Fruit fly (Drosophila melanogaster): ENCODE data around the gene CG5938.

CG5938 gene

dm6 chr3R:27282286-27282685, 7.7 kb downstream of the CG5938 start, which contains the start of gene mrt (continued):
- peak; percentile 53 for TF ChIP-seq acj6 (GFP tag; optimal IDR thresholded peaks at IDR 0.05)
- TF ChIP-seq Gug (GFP tag; IDR thresholded peaks at IDR 0.05), result peak; percentile 36; the same call in 1 of the 2 replicates
- no peak for TF ChIP-seq Hr38 (GFP tag; optimal IDR thresholded peaks at IDR 0.05)
- TF ChIP-seq Hr4 (GFP tag; optimal IDR thresholded peaks at IDR 0.05), result peak; percentile 72
- TF ChIP-seq eg (GFP tag; IDR thresholded peaks at IDR 0.05), result peak; percentile 66; the same call in 2 of the 3 replicates
- TF ChIP-seq CG11762 (GFP tag; optimal IDR thresholded peaks at IDR 0.05; ENCODE audit: insufficient read depth), result peak; percentile 44
- TF ChIP-seq CG6163 (GFP tag; IDR thresholded peaks at IDR 0.05), result 0 out of 3 replicates have a peak, but pooled peaks have one; percentile 50
- peak; percentile 67 for TF ChIP-seq CG31627 (GFP tag; optimal IDR thresholded peaks at IDR 0.05)
- peak; percentile 54 for TF ChIP-seq Smox (GFP tag; optimal IDR thresholded peaks at IDR 0.05)
- TF ChIP-seq lz (GFP tag; optimal IDR thresholded peaks at IDR 0.05), result peak; percentile 52
- TF ChIP-seq Hr39 (GFP tag; optimal IDR thresholded peaks at IDR 0.05), result peak; percentile 65
- TF ChIP-seq vri (GFP tag; optimal IDR thresholded peaks at IDR 0.05), result peak; percentile 31
- peak; percentile 60 for TF ChIP-seq CG10669 (GFP tag; optimal IDR thresholded peaks at IDR 0.05)
- peak; percentile 48 for TF ChIP-seq Sox15 (GFP tag; optimal IDR thresholded peaks at IDR 0.05)
- TF ChIP-seq CG11294 (GFP tag; IDR thresholded peaks at IDR 0.05), result peak; percentile 26; the same call in 1 of the 2 replicates
- TF ChIP-seq CG9139 (GFP tag; optimal IDR thresholded peaks at IDR 0.05), result peak; percentile 32
- peak; percentile 66 for TF ChIP-seq esn (GFP tag; optimal IDR thresholded peaks at IDR 0.05)
- peak; percentile 40 for TF ChIP-seq CG3919 (GFP tag; optimal IDR thresholded peaks at IDR 0.05)
- TF ChIP-seq CG34406 (GFP tag; optimal IDR thresholded peaks at IDR 0.05), result peak; percentile 14
- peak; percentile 55 for TF ChIP-seq Eip75B (GFP tag; optimal IDR thresholded peaks at IDR 0.05)
- peak; percentile 61; the same call in 2 of the 3 replicates for TF ChIP-seq CG8119 (GFP tag; IDR thresholded peaks at IDR 0.05)
- peak; percentile 37 for TF ChIP-seq CG8632 (GFP tag; optimal IDR thresholded peaks at IDR 0.05)
- peak; percentile 60 for TF ChIP-seq CG3032 (tag; optimal IDR thresholded peaks at IDR 0.05)
- peak; percentile 50 for TF ChIP-seq CG6792 (GFP tag; optimal IDR thresholded peaks at IDR 0.05)
- peak; percentile 92 for TF ChIP-seq Eip78C (GFP tag)

DNA sequence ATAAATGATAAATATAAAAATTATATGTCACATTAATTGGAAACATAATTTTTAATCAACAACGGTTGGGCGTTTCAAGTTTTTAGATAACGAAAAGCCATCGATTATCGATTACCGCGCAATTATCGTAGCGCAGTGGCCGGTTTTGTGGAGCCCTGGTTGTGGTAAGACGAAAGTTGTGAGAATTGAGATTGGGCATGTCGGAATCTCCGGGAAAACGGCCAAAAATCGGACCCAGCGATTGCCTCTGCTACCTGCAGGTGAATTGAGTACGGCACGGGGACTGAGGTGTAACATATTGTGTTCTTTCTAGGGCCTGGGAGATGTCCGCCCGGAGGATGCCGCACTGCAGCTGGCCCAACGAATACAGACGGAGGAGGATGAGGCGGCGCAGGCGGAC, 9.1 kb downstream of the CG5938 start, which contains the start of gene CG3368:
Gene CG3368 (plus strand): TSS at position 136 of the 400 bp plus-strand sequence.
- TF ChIP-seq Eip93F (GFP tag; optimal IDR thresholded peaks at IDR 0.05), result peak; percentile 9
- no peak for TF ChIP-seq CG6276 (GFP tag; optimal IDR thresholded peaks at IDR 0.05)
- peak; percentile 2 for TF ChIP-seq CG1621 (tag; optimal IDR thresholded peaks at IDR 0.05)
- TF ChIP-seq CG6808 (GFP tag; optimal IDR thresholded peaks at IDR 0.05), result peak; percentile 71

DNA sequence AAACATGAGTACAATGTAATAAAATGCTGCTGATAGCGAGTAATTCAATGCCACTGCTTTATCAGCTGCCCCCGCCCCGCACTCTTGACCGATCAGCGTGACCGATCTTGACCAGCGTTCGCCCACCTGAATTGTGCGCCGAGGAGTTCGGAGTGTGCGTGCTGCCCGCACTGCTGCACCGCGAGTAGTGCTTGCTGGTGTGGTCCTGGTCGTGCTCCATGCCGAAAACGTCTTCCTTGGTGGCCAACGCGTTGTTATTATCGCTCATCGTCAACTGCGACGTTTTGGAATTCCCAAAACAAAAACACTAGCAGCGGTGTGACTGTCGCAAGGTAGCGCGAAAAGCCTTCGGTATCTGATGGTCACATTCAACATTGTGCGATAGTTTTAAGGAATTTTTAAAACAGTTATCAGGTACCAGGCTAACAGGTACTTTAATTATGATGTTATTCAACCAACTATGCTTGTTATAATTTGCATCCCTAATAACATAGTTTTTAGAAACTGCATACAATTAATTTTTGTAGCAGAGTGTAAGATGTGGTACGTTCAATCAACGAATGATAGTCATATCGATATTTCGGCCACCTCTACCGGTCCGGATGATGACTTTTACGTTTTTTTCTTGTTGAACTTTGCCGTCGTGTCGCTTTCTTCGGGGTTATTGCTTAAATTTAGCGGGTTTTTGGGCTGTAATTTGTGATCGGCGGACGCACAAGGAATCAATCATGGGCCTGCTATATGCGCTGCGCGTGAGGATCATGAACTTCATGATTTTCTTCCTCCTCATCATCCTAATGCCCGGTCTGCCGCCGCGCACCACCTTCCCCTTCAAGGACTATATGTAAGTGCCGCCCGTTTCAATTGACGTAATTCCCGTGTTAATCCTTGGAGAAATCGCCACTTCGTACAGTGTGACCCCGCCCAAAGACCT, 13.9 kb downstream of the CG5938 start, which contains the start of the genes bigmax and Hmu:
Gene bigmax (minus strand): TSS at position 325 of the 934 bp plus-strand sequence.
Gene Hmu (plus strand): TSS at position 568 of the 934 bp plus-strand sequence.
- TF ChIP-seq spab (GFP tag; optimal IDR thresholded peaks at IDR 0.05), result no peak
- peak in 1 of 2 experiments; percentile 69 for TF ChIP-seq ss (GFP tag; optimal IDR thresholded peaks at IDR 0.05)
- TF ChIP-seq lz (GFP tag; optimal IDR thresholded peaks at IDR 0.05), result peak; percentile 89
- peak; percentile 89 for TF ChIP-seq Eip78C (GFP tag)
- TF ChIP-seq Hr38 (GFP tag; optimal IDR thresholded peaks at IDR 0.05), result no peak
- TF ChIP-seq Eip93F (GFP tag; optimal IDR thresholded peaks at IDR 0.05), result no peak
- TF ChIP-seq fd59A (GFP tag; optimal IDR thresholded peaks at IDR 0.05), result peak; percentile 19
- TF ChIP-seq cyc (GFP tag; optimal IDR thresholded peaks at IDR 0.05), result peak; percentile 83
- TF ChIP-seq dsx (GFP tag; optimal IDR thresholded peaks at IDR 0.05; ENCODE audit: poor library complexity, severe bottlenecking), result peak; percentile 85
- peak; percentile 87 for TF ChIP-seq Hr39 (GFP tag; optimal IDR thresholded peaks at IDR 0.05)
- peak; percentile 68 for TF ChIP-seq vri (GFP tag; optimal IDR thresholded peaks at IDR 0.05)
- peak; percentile 84 for TF ChIP-seq CG10631 (GFP tag; optimal IDR thresholded peaks at IDR 0.05)
- peak; percentile 61 for TF ChIP-seq CG11762 (GFP tag; optimal IDR thresholded peaks at IDR 0.05; ENCODE audit: insufficient read depth)
- peak; percentile 76 for TF ChIP-seq pdm3 (GFP tag; optimal IDR thresholded peaks at IDR 0.05)
- TF ChIP-seq CG10669 (GFP tag; optimal IDR thresholded peaks at IDR 0.05), result peak; percentile 52
- peak; percentile 85 for TF ChIP-seq esn (GFP tag; optimal IDR thresholded peaks at IDR 0.05)
- peak; percentile 58 for TF ChIP-seq Ets96B (tag; optimal IDR thresholded peaks at IDR 0.05)
- peak in 1 of 2 experiments; percentile 25 for TF ChIP-seq salr (GFP tag; optimal IDR thresholded peaks at IDR 0.05)
- TF ChIP-seq CG8632 (GFP tag; optimal IDR thresholded peaks at IDR 0.05), result peak; percentile 58
- TF ChIP-seq Ets21C (GFP tag; optimal IDR thresholded peaks at IDR 0.05), result peak; percentile 80
- peak; percentile 49 for TF ChIP-seq dac (GFP tag; optimal IDR thresholded peaks at IDR 0.05)
- peak; percentile 69 for TF ChIP-seq CG7368 (GFP tag; optimal IDR thresholded peaks at IDR 0.05)
- TF ChIP-seq CG8119 (GFP tag; IDR thresholded peaks at IDR 0.05), result peak; percentile 62; the same call in 2 of the 3 replicates
- peak; percentile 98 for TF ChIP-seq svp (GFP tag)
- TF ChIP-seq OdsH (GFP tag; optimal IDR thresholded peaks at IDR 0.05), result peak; percentile 81
- TF ChIP-seq acj6 (GFP tag; optimal IDR thresholded peaks at IDR 0.05), result peak; percentile 77
- TF ChIP-seq achi (GFP tag; optimal IDR thresholded peaks at IDR 0.05), result peak; percentile 75

All from whole organism, prepupa.